Fruit fly (Drosophila melanogaster) whole organism, embryonic: ENCODE measurements around the gene tyn.

Source experiments
- Atf-2 ChIP-seq: fragments of 200-800 bp; sonication (Bioruptor generic); optimal IDR thresholded peaks from 2 replicates; lab custom pipeline; 2016; ENCODE audit warnings: missing biosample characterization, missing genetic modification characterization
- B-H1 ChIP-seq: fragments of 200-800 bp; sonication (Bioruptor generic); IDR thresholded peaks from 3 replicates; pipeline ENCODE4 v1.3.6; 2022; ENCODE audit warnings: missing biosample characterization, missing genetic modification characterization
- Bgb ChIP-seq: fragments of 200-800 bp; sonication (Bioruptor generic); IDR thresholded peaks from 2 replicates; pipeline ENCODE4 v1.3.6; 2022; ENCODE audit warnings: missing biosample characterization, missing genetic modification characterization; ENCODE audit not compliant: partially characterized antibody
- CG10209 ChIP-seq: fragments of 200-800 bp; sonication (Bioruptor generic); optimal IDR thresholded peaks from 3 replicates; lab custom pipeline; 2017; ENCODE audit warnings: missing biosample characterization, mild to moderate bottlenecking, missing genetic modification characterization, missing genetic modification reagents
- CG10654 ChIP-seq: fragments of 200-800 bp; sonication (Bioruptor generic); optimal IDR thresholded peaks from 2 replicates; lab custom pipeline; 2016; ENCODE audit warnings: missing biosample characterization, missing genetic modification characterization
- CG10959 ChIP-seq: fragments of 200-800 bp; sonication (Bioruptor generic); IDR thresholded peaks from 2 replicates; pipeline ENCODE4 v1.3.6; 2022; ENCODE audit warnings: missing biosample characterization, missing genetic modification characterization
- CG11085 ChIP-seq: fragments of 200-800 bp; sonication (Bioruptor generic); IDR thresholded peaks from 2 replicates; pipeline ENCODE4 v1.3.6; 2022; ENCODE audit warnings: missing biosample characterization, missing genetic modification characterization
- CG12659 ChIP-seq: fragments of 200-800 bp; sonication (Bioruptor generic); optimal IDR thresholded peaks from 3 replicates; lab custom pipeline; 2017; ENCODE audit warnings: mild to moderate bottlenecking, missing biosample characterization, missing genetic modification reagents, missing genetic modification characterization
- CG15011 ChIP-seq: fragments of 200-800 bp; sonication (Bioruptor generic); optimal IDR thresholded peaks from 3 replicates; lab custom pipeline; 2018; ENCODE audit warnings: missing biosample characterization, mild to moderate bottlenecking, missing genetic modification characterization
- CG2875 ChIP-seq: fragments of 200-800 bp; sonication (Bioruptor generic); optimal IDR thresholded peaks from 2 replicates; lab custom pipeline; 2017; ENCODE audit warnings: missing biosample characterization, mild to moderate bottlenecking, missing genetic modification characterization, missing genetic modification reagents
- CG30403 ChIP-seq: fragments of 200-800 bp; sonication (Bioruptor generic); optimal IDR thresholded peaks from 3 replicates; lab custom pipeline; 2016; ENCODE audit warnings: missing biosample characterization, missing genetic modification characterization
- CG34422 ChIP-seq: fragments of 200-800 bp; sonication (Bioruptor generic); IDR thresholded peaks from 3 replicates; pipeline ENCODE4 v1.3.6; 2022; ENCODE audit warnings: missing biosample characterization, missing genetic modification characterization
- CG3995 ChIP-seq: fragments of 200-800 bp; sonication (Bioruptor generic); optimal IDR thresholded peaks from 3 replicates; lab custom pipeline; 2016; ENCODE audit warnings: missing biosample characterization, missing genetic modification characterization
- CG4404 ChIP-seq: fragments of 200-800 bp; sonication (Bioruptor generic); IDR thresholded peaks from 2 replicates; pipeline ENCODE4 v1.3.6; 2022; ENCODE audit warnings: missing biosample characterization, missing genetic modification characterization
- CG6175 ChIP-seq: fragments of 200-800 bp; sonication (Bioruptor generic); IDR thresholded peaks from 3 replicates; pipeline ENCODE4 v1.3.6; 2022; ENCODE audit warnings: missing biosample characterization, missing genetic modification characterization
- CG7372 ChIP-seq: fragments of 200-800 bp; sonication (Bioruptor generic); IDR thresholded peaks from 2 replicates; pipeline ENCODE4 v1.3.6; 2022; ENCODE audit warnings: missing biosample characterization, missing genetic modification characterization
- CG7839 ChIP-seq: fragments of 200-800 bp; sonication (Bioruptor generic); optimal IDR thresholded peaks from 3 replicates; lab custom pipeline; 2018; ENCODE audit warnings: missing biosample characterization, mild to moderate bottlenecking, missing genetic modification characterization, moderate library complexity
- CG9215 ChIP-seq: fragments of 200-800 bp; sonication (Bioruptor generic); IDR thresholded peaks from 2 replicates; pipeline ENCODE4 v1.3.6; 2022; ENCODE audit warnings: missing biosample characterization, missing genetic modification characterization
- Dfd ChIP-seq, 2 experiments: fragments of >200 bp; optimal IDR thresholded peaks; 2 replicates each; lab custom pipeline; 2017; ENCODE audit warnings: missing biosample characterization in 2 of 2, missing genetic modification characterization in 2 of 2
- Dref ChIP-seq: fragments of 200-800 bp; sonication (Bioruptor generic); IDR thresholded peaks from 2 replicates; pipeline ENCODE4 v1.3.6; 2022; ENCODE audit warnings: missing biosample characterization, missing genetic modification characterization
- Elba2 ChIP-seq: fragments of 200-800 bp; sonication (Bioruptor generic); optimal IDR thresholded peaks from 3 replicates; lab custom pipeline; 2016; ENCODE audit warnings: missing biosample characterization, missing genetic modification characterization
- Hey ChIP-seq: fragments of 200-800 bp; sonication (Bioruptor generic); optimal IDR thresholded peaks from 3 replicates; lab custom pipeline; 2018; ENCODE audit warnings: missing biosample characterization, mild to moderate bottlenecking, missing genetic modification characterization
- Kr ChIP-seq: fragments of 200-800 bp; sonication (Bioruptor generic); optimal IDR thresholded peaks from 2 replicates; lab custom pipeline; 2017; ENCODE audit warnings: missing biosample characterization, mild to moderate bottlenecking, missing genetic modification characterization
- MBD-R2 ChIP-seq: fragments of 200-800 bp; sonication (Bioruptor generic); IDR thresholded peaks from 2 replicates; pipeline ENCODE4 v1.3.6; 2022; ENCODE audit warnings: missing biosample characterization, missing genetic modification characterization
- Mad ChIP-seq: fragments of 200-800 bp; sonication (Bioruptor generic); optimal IDR thresholded peaks from 2 replicates; lab custom pipeline; 2016; ENCODE audit warnings: missing biosample characterization, missing genetic modification characterization
- Meics ChIP-seq: fragments of 200-800 bp; sonication (Bioruptor generic); optimal IDR thresholded peaks from 2 replicates; lab custom pipeline; 2017; ENCODE audit warnings: missing biosample characterization, mild to moderate bottlenecking, missing genetic modification characterization
- Nf-YC ChIP-seq: fragments of 200-800 bp; optimal IDR thresholded peaks from 3 replicates; lab custom pipeline; 2019; ENCODE audit warnings: missing biosample characterization, mild to moderate bottlenecking, missing genetic modification characterization, moderate library complexity
- PHDP ChIP-seq: fragments of 200-800 bp; sonication (Bioruptor generic); optimal IDR thresholded peaks from 3 replicates; lab custom pipeline; 2018; ENCODE audit warnings: missing biosample characterization, mild to moderate bottlenecking, missing genetic modification characterization, moderate library complexity
- Sry-β ChIP-seq: fragments of 200-800 bp; sonication (Bioruptor generic); optimal IDR thresholded peaks from 2 replicates; lab custom pipeline; 2018; ENCODE audit warnings: missing biosample characterization, mild to moderate bottlenecking, missing genetic modification characterization, moderate library complexity
- Stat92E ChIP-seq, 3 experiments: fragments of >200 bp in 2 of 3; fragments of 200-800 bp in 1 of 3; sonication (Bioruptor generic) in 1 of 3; optimal IDR thresholded peaks; 2 replicates each; lab custom pipeline; 2017 to 2019; ENCODE audit warnings: missing biosample characterization in 3 of 3, missing genetic modification characterization in 3 of 3, mild to moderate bottlenecking in 1 of 3, moderate library complexity in 1 of 3
- Xrp1 ChIP-seq: fragments of 200-800 bp; sonication (Bioruptor generic); IDR thresholded peaks from 2 replicates; pipeline ENCODE4 v1.3.6; 2022; ENCODE audit warnings: missing biosample characterization, missing genetic modification characterization
- abd-A ChIP-seq: fragments of 200-800 bp; sonication (Bioruptor generic); optimal IDR thresholded peaks from 3 replicates; lab custom pipeline; 2019; ENCODE audit warnings: missing biosample characterization, mild to moderate bottlenecking, missing genetic modification characterization, moderate library complexity
- ara ChIP-seq: fragments of 200-800 bp; sonication (Bioruptor generic); IDR thresholded peaks from 2 replicates; pipeline ENCODE4 v1.3.6; 2022; ENCODE audit warnings: missing biosample characterization, missing genetic modification characterization
- cad ChIP-seq: fragments of >200 bp; optimal IDR thresholded peaks from 2 replicates; lab custom pipeline; 2017; ENCODE audit warnings: missing biosample characterization, missing genetic modification characterization
- cas ChIP-seq: fragments of 200-800 bp; sonication (Bioruptor generic); IDR thresholded peaks from 2 replicates; pipeline ENCODE4 v1.3.6; 2022; ENCODE audit warnings: missing biosample characterization, missing genetic modification characterization
- chif ChIP-seq, 2 experiments: fragments of 200-800 bp; sonication (Bioruptor generic); optimal IDR thresholded peaks; 3 replicates each; lab custom pipeline; 2016; ENCODE audit warnings: missing biosample characterization in 2 of 2, missing genetic modification characterization in 2 of 2
- crol ChIP-seq: fragments of 200-800 bp; sonication (Bioruptor generic); IDR thresholded peaks from 2 replicates; pipeline ENCODE4 v1.3.6; 2022; ENCODE audit warnings: missing biosample characterization, missing genetic modification characterization
- dan ChIP-seq: fragments of 200-800 bp; sonication (Bioruptor generic); IDR thresholded peaks from 2 replicates; pipeline ENCODE4 v1.3.6; 2022; ENCODE audit warnings: missing biosample characterization, missing genetic modification characterization
- dm ChIP-seq: fragments of 200-800 bp; sonication (Bioruptor generic); optimal IDR thresholded peaks from 3 replicates; lab custom pipeline; 2016; ENCODE audit warnings: missing biosample characterization, missing genetic modification characterization
- fru ChIP-seq: fragments of >200 bp; optimal IDR thresholded peaks from 2 replicates; lab custom pipeline; 2017
- gce ChIP-seq: fragments of 200-800 bp; sonication (Bioruptor generic); IDR thresholded peaks from 3 replicates; pipeline ENCODE4 v1.3.6; 2022; ENCODE audit warnings: missing biosample characterization, missing genetic modification characterization
- gcm2 ChIP-seq: fragments of 200-800 bp; sonication (Bioruptor generic); optimal IDR thresholded peaks from 2 replicates; lab custom pipeline; 2016; ENCODE audit warnings: missing biosample characterization, missing genetic modification characterization
- gem ChIP-seq: fragments of 200-800 bp; sonication (Bioruptor generic); optimal IDR thresholded peaks from 2 replicates; lab custom pipeline; 2019; ENCODE audit warnings: missing biosample characterization, mild to moderate bottlenecking, missing genetic modification characterization, moderate library complexity
- ham ChIP-seq: fragments of 200-800 bp; sonication (Bioruptor generic); IDR thresholded peaks from 2 replicates; pipeline ENCODE4 v1.3.6; 2022; ENCODE audit warnings: missing biosample characterization, missing genetic modification characterization
- hbn ChIP-seq: fragments of 200-800 bp; sonication (Bioruptor generic); IDR thresholded peaks from 2 replicates; pipeline ENCODE4 v1.3.6; 2022; ENCODE audit warnings: missing biosample characterization, missing genetic modification characterization; ENCODE audit not compliant: partially characterized antibody
- kay ChIP-seq: fragments of 200-800 bp; sonication (Bioruptor generic); optimal IDR thresholded peaks from 2 replicates; lab custom pipeline; 2016; ENCODE audit warnings: missing biosample characterization, missing genetic modification characterization
- odd ChIP-seq: fragments of 200-800 bp; sonication (Bioruptor generic); optimal IDR thresholded peaks from 2 replicates; lab custom pipeline; 2017; ENCODE audit warnings: missing biosample characterization, mild to moderate bottlenecking, missing genetic modification characterization
- peb ChIP-seq: fragments of 200-800 bp; sonication (Bioruptor generic); IDR thresholded peaks from 2 replicates; pipeline ENCODE4 v1.3.6; 2022; ENCODE audit warnings: missing biosample characterization, missing genetic modification characterization
- salm ChIP-seq: fragments of 200-800 bp; sonication (Bioruptor generic); optimal IDR thresholded peaks from 2 replicates; lab custom pipeline; 2018; ENCODE audit warnings: missing biosample characterization, mild to moderate bottlenecking, missing genetic modification characterization
- sens ChIP-seq: fragments of 200-800 bp; sonication (Bioruptor generic); peaks from one replicate; lab custom pipeline; 2016; ENCODE audit warnings: missing biosample characterization, missing genetic modification characterization
- unc-4 ChIP-seq: fragments of 200-800 bp; sonication (Bioruptor generic); IDR thresholded peaks from 2 replicates; pipeline ENCODE4 v1.3.6; 2022; ENCODE audit warnings: missing biosample characterization, missing genetic modification characterization; ENCODE audit not compliant: partially characterized antibody
- vvl ChIP-seq: fragments of 200-800 bp; sonication (Bioruptor generic); IDR thresholded peaks from 2 replicates; pipeline ENCODE4 v1.3.6; 2022; ENCODE audit warnings: missing biosample characterization, missing genetic modification characterization
- zfh1 ChIP-seq: fragments of 200-800 bp; sonication (Bioruptor generic); IDR thresholded peaks from 3 replicates; pipeline ENCODE4 v1.3.6; 2022; ENCODE audit warnings: missing biosample characterization, missing genetic modification characterization

The tyn gene

DNA sequence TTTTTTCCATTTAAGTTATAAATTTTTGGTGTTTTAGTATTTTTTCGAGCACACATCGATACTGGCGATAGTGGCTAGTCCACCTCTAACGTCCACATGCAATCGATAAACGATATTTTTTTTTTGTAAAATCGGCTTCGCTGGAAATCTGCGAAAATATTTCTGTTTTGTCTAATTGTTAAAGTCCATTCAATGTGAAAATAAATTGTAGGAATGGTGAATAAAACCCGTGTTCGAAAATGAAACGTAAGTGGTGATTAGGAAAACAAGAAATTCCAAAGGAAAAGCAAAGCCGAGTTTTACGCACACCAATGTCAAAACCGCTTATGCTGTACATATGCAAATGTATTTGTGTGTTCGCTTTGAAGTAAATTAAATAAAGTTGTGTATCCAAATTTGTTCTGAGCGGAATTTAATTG is 12.8 kb upstream of the tyn start, which contains the start of gene RhoGAP1A (continued):
- TF ChIP-seq Dref (GFP tag; lab: Robert Waterston, UW) = peak; percentile 81
- no peak for TF ChIP-seq B-H1 (GFP tag; lab: Robert Waterston, UW)
- TF ChIP-seq gem (tag; lab: Kevin White, UChicago) = peak; percentile 7
- TF ChIP-seq vvl (GFP tag; lab: Robert Waterston, UW) = 0 out of 2 replicates have a peak, but pooled peaks have one; percentile 18
- no peak for TF ChIP-seq CG2875
- no peak for TF ChIP-seq PHDP (tag; lab: Kevin White, UChicago)
- no peak for TF ChIP-seq odd (GFP tag; lab: Kevin White, UChicago)
- no peak for TF ChIP-seq CG4404
- peak; percentile 62 for TF ChIP-seq hbn (GFP tag; lab: Robert Waterston, UW)
- no peak for TF ChIP-seq dan (GFP tag; lab: Robert Waterston, UW)
- no peak for TF ChIP-seq CG7372 (GFP tag; lab: Robert Waterston, UW)
- no peak for TF ChIP-seq ham (GFP tag; lab: Robert Waterston, UW)
- TF ChIP-seq cad (GFP tag; lab: Kevin White, UChicago) = no peak
- TF ChIP-seq Sry-β = no peak
- peak; percentile 19 for TF ChIP-seq Nf-YC (tag; lab: Kevin White, UChicago)
- no peak for TF ChIP-seq peb
- TF ChIP-seq CG12659 = peak; percentile 53
- TF ChIP-seq CG11085 (GFP tag; lab: Robert Waterston, UW) = no peak
- no peak for TF ChIP-seq CG34422 (GFP tag; lab: Robert Waterston, UW)
- no peak for TF ChIP-seq gce (GFP tag; lab: Robert Waterston, UW)
- no peak for TF ChIP-seq abd-A (tag; lab: Kevin White, UChicago)
- no peak for TF ChIP-seq salm (tag; lab: Kevin White, UChicago)
- TF ChIP-seq CG9215 = no peak
- peak; percentile 79 for TF ChIP-seq unc-4 (GFP tag; lab: Robert Waterston, UW)
- TF ChIP-seq crol = no peak
- TF ChIP-seq CG10959 (GFP tag; lab: Robert Waterston, UW) = no peak
- no peak for TF ChIP-seq Hey (tag; lab: Kevin White, UChicago)
- peak; percentile 79 for TF ChIP-seq Bgb
- no peak for TF ChIP-seq kay
- no peak for TF ChIP-seq Kr (GFP tag; lab: Kevin White, UChicago)
- TF ChIP-seq CG7839 (tag; lab: Kevin White, UChicago) = no peak
- TF ChIP-seq Dfd (GFP tag; optimal IDR thresholded peaks at IDR 0.05; lab: Kevin White, UChicago) = no peak
- TF ChIP-seq sens = peak; percentile 71
- TF ChIP-seq MBD-R2 (GFP tag; lab: Robert Waterston, UW) = peak; percentile 47
- no peak for TF ChIP-seq fru
- TF ChIP-seq Atf-2 (GFP tag; lab: Kevin White, UChicago) = no peak
- TF ChIP-seq gcm2 (GFP tag; lab: Kevin White, UChicago) = no peak
- no peak for TF ChIP-seq CG10209 (GFP tag; lab: Kevin White, UChicago)
- TF ChIP-seq Mad (GFP tag; lab: Kevin White, UChicago) = no peak
- TF ChIP-seq CG6175 (GFP tag; lab: Robert Waterston, UW) = no peak
- no peak; the same call in 1 of the 2 replicates for TF ChIP-seq Xrp1 (GFP tag; lab: Robert Waterston, UW)
- TF ChIP-seq chif (GFP tag; optimal IDR thresholded peaks at IDR 0.05; lab: Kevin White, UChicago) = no peak
- TF ChIP-seq Meics (GFP tag; lab: Kevin White, UChicago) = no peak
- no peak for TF ChIP-seq zfh1 (GFP tag; lab: Robert Waterston, UW)
- TF ChIP-seq cas (GFP tag; lab: Robert Waterston, UW) = no peak
- no peak for TF ChIP-seq CG15011 (GFP tag; lab: Kevin White, UChicago)
- TF ChIP-seq CG30403 (GFP tag; lab: Kevin White, UChicago) = peak; percentile 23
- no peak for TF ChIP-seq CG10654 (GFP tag; lab: Kevin White, UChicago)
- no peak for TF ChIP-seq Elba2 (GFP tag; lab: Kevin White, UChicago)
- no peak for TF ChIP-seq CG3995 (GFP tag; lab: Kevin White, UChicago)
- TF ChIP-seq dm (GFP tag; lab: Kevin White, UChicago) = no peak
- TF ChIP-seq ara (GFP tag; lab: Robert Waterston, UW) = no peak
- no peak for TF ChIP-seq Stat92E (GFP tag; optimal IDR thresholded peaks at IDR 0.05; lab: Kevin White, UChicago)
